Fruit fly (Drosophila melanogaster) whole organism, embryonic: ENCODE measurements around the gene not.
A peak's percentile ranks its signal among the peaks of the same experiment; 100 is the strongest.

Source experiments
- Bgb ChIP-seq: fragments of 200-800 bp; sonication (Bioruptor generic); IDR thresholded peaks from 2 replicates; pipeline ENCODE4 v1.3.6; 2022; ENCODE audit warnings: missing biosample characterization, missing genetic modification characterization; ENCODE audit not compliant: partially characterized antibody
- CG10267 ChIP-seq: fragments of 200-800 bp; sonication (Bioruptor generic); optimal IDR thresholded peaks from 2 replicates; lab custom pipeline; 2018; ENCODE audit warnings: missing biosample characterization, mild to moderate bottlenecking, missing genetic modification characterization, moderate library complexity
- CG10959 ChIP-seq: fragments of 200-800 bp; sonication (Bioruptor generic); IDR thresholded peaks from 2 replicates; pipeline ENCODE4 v1.3.6; 2022; ENCODE audit warnings: missing biosample characterization, missing genetic modification characterization
- CG12155 ChIP-seq: fragments of 200-800 bp; sonication (Bioruptor generic); optimal IDR thresholded peaks from 3 replicates; lab custom pipeline; 2016; ENCODE audit warnings: missing biosample characterization, missing genetic modification characterization
- CG1603 ChIP-seq: fragments of 200-800 bp; sonication (Bioruptor generic); optimal IDR thresholded peaks from 2 replicates; lab custom pipeline; 2019; ENCODE audit warnings: missing biosample characterization, mild to moderate bottlenecking, missing genetic modification characterization, moderate library complexity
- CG16813 ChIP-seq: fragments of 200-800 bp; sonication (Bioruptor generic); IDR thresholded peaks from 3 replicates; pipeline ENCODE4 v1.3.6; 2022; ENCODE audit warnings: missing biosample characterization, missing genetic modification characterization; ENCODE audit not compliant: partially characterized antibody
- CG16815 ChIP-seq: fragments of 200-800 bp; sonication (Bioruptor generic); optimal IDR thresholded peaks from 3 replicates; lab custom pipeline; 2017; ENCODE audit warnings: missing biosample characterization, mild to moderate bottlenecking, missing genetic modification characterization
- CG16863 ChIP-seq: fragments of 200-800 bp; sonication (Bioruptor generic); optimal IDR thresholded peaks from 3 replicates; lab custom pipeline; 2016; ENCODE audit warnings: missing biosample characterization, missing genetic modification characterization
- CG17359 ChIP-seq: fragments of 200-800 bp; sonication (Bioruptor generic); optimal IDR thresholded peaks from 3 replicates; lab custom pipeline; 2018; ENCODE audit warnings: missing biosample characterization, mild to moderate bottlenecking, missing genetic modification characterization, moderate library complexity
- CG17568 ChIP-seq: fragments of 200-800 bp; sonication (Bioruptor generic); optimal IDR thresholded peaks from 2 replicates; lab custom pipeline; 2018; ENCODE audit warnings: missing biosample characterization, mild to moderate bottlenecking, missing genetic modification characterization, moderate library complexity
- CG18011 ChIP-seq: fragments of 200-800 bp; sonication (Bioruptor generic); optimal IDR thresholded peaks from 2 replicates; lab custom pipeline; 2017; ENCODE audit warnings: missing biosample characterization, missing genetic modification characterization, mild to moderate bottlenecking, moderate library complexity, missing genotype
- CG2116 ChIP-seq: fragments of 200-800 bp; sonication (Bioruptor generic); optimal IDR thresholded peaks from 3 replicates; lab custom pipeline; 2018; ENCODE audit warnings: missing biosample characterization, mild to moderate bottlenecking, missing genetic modification characterization
- CG3065 ChIP-seq: fragments of 200-800 bp; sonication (Bioruptor generic); optimal IDR thresholded peaks from 2 replicates; lab custom pipeline; 2016; ENCODE audit warnings: missing biosample characterization, missing genetic modification characterization
- CG3726 ChIP-seq: fragments of 200-800 bp; sonication (Bioruptor generic); IDR thresholded peaks from 3 replicates; pipeline ENCODE4, ENCODE4 v1.3.6; 2022; ENCODE audit warnings: missing biosample characterization, missing genetic modification characterization
- CG3995 ChIP-seq: fragments of 200-800 bp; sonication (Bioruptor generic); optimal IDR thresholded peaks from 3 replicates; lab custom pipeline; 2016; ENCODE audit warnings: missing biosample characterization, missing genetic modification characterization
- CG43689 ChIP-seq: fragments of 200-800 bp; sonication (Bioruptor generic); IDR thresholded peaks from 2 replicates; pipeline ENCODE4 v1.3.6; 2022; ENCODE audit warnings: missing biosample characterization, missing genetic modification characterization
- CG5180 ChIP-seq: fragments of 200-800 bp; sonication (Bioruptor generic); optimal IDR thresholded peaks from 3 replicates; lab custom pipeline; 2017; ENCODE audit warnings: missing biosample characterization, missing genetic modification characterization, mild to moderate bottlenecking, moderate library complexity, missing genetic modification reagents
- CG6272 ChIP-seq: fragments of 200-800 bp; sonication (Bioruptor generic); IDR thresholded peaks from 2 replicates; pipeline ENCODE4 v1.3.6; 2022; ENCODE audit warnings: missing biosample characterization, missing genetic modification characterization
- CG6765 ChIP-seq: fragments of 200-800 bp; sonication (Bioruptor generic); optimal IDR thresholded peaks from 3 replicates; lab custom pipeline; 2017; ENCODE audit warnings: missing biosample characterization, mild to moderate bottlenecking, missing genetic modification characterization
- CG6791 ChIP-seq: fragments of 200-800 bp; sonication (Bioruptor generic); IDR thresholded peaks from 3 replicates; pipeline ENCODE4 v1.3.6; 2022; ENCODE audit warnings: missing biosample characterization, missing genetic modification characterization; ENCODE audit not compliant: partially characterized antibody
- CG7786 ChIP-seq: fragments of 200-800 bp; sonication (Bioruptor generic); optimal IDR thresholded peaks from 2 replicates; lab custom pipeline; 2016; ENCODE audit warnings: missing biosample characterization, missing genetic modification characterization
- CG9215 ChIP-seq: fragments of 200-800 bp; sonication (Bioruptor generic); IDR thresholded peaks from 2 replicates; pipeline ENCODE4 v1.3.6; 2022; ENCODE audit warnings: missing biosample characterization, missing genetic modification characterization
- CG9727 ChIP-seq: fragments of 200-800 bp; sonication (Bioruptor generic); optimal IDR thresholded peaks from 3 replicates; lab custom pipeline; 2017; ENCODE audit warnings: missing biosample characterization, mild to moderate bottlenecking, missing genetic modification characterization
- Dref ChIP-seq: fragments of 200-800 bp; sonication (Bioruptor generic); IDR thresholded peaks from 2 replicates; pipeline ENCODE4 v1.3.6; 2022; ENCODE audit warnings: missing biosample characterization, missing genetic modification characterization
- HHEX ChIP-seq: fragments of 200-800 bp; sonication (Bioruptor generic); optimal IDR thresholded peaks from 3 replicates; lab custom pipeline; 2017; ENCODE audit warnings: missing biosample characterization, mild to moderate bottlenecking, missing genetic modification characterization, missing genetic modification reagents
- Lhr ChIP-seq: fragments of 200-800 bp; sonication (Bioruptor generic); optimal IDR thresholded peaks from 3 replicates; lab custom pipeline; 2017; ENCODE audit warnings: mild to moderate bottlenecking, missing biosample characterization, missing genetic modification reagents, missing genetic modification characterization
- NK7.1 ChIP-seq: fragments of 200-800 bp; sonication (Bioruptor generic); optimal IDR thresholded peaks from 3 replicates; lab custom pipeline; 2016; ENCODE audit warnings: missing biosample characterization, missing genetic modification characterization
- Pdp1 ChIP-seq, 2 experiments: fragments of 200-800 bp; sonication (Bioruptor generic); optimal IDR thresholded peaks; 3 replicates each; lab custom pipeline; 2016; ENCODE audit warnings: missing biosample characterization in 2 of 2, missing genetic modification characterization in 2 of 2, mild to moderate bottlenecking in 1 of 2, moderate library complexity in 1 of 2
- YL-1 ChIP-seq: fragments of 200-800 bp; sonication (Bioruptor generic); optimal IDR thresholded peaks from 3 replicates; lab custom pipeline; 2017; ENCODE audit warnings: missing biosample characterization, mild to moderate bottlenecking, missing genetic modification characterization
- ato ChIP-seq: fragments of 200-800 bp; sonication (Bioruptor generic); IDR thresholded peaks from 2 replicates; pipeline ENCODE4 v1.3.6; 2022; ENCODE audit warnings: missing biosample characterization, missing genetic modification characterization; ENCODE audit not compliant: partially characterized antibody
- bbx ChIP-seq: fragments of 200-800 bp; sonication (Bioruptor generic); IDR thresholded peaks from 2 replicates; pipeline ENCODE4 v1.3.6; 2022; ENCODE audit warnings: missing biosample characterization, missing genetic modification characterization; ENCODE audit not compliant: partially characterized antibody
- bigmax ChIP-seq: fragments of 200-800 bp; sonication (Bioruptor generic); optimal IDR thresholded peaks from 2 replicates; lab custom pipeline; 2018; ENCODE audit warnings: missing biosample characterization, mild to moderate bottlenecking, missing genetic modification characterization
- ci ChIP-seq: fragments of 200-800 bp; sonication (Bioruptor generic); IDR thresholded peaks from 3 replicates; pipeline ENCODE4 v1.3.6; 2022; ENCODE audit warnings: missing biosample characterization, missing genetic modification characterization
- da ChIP-seq: fragments of 200-800 bp; sonication (Bioruptor generic); optimal IDR thresholded peaks from 2 replicates; lab custom pipeline; 2016; ENCODE audit warnings: missing biosample characterization, missing genetic modification characterization
- fd96Cb ChIP-seq: fragments of 200-800 bp; sonication (Bioruptor generic); optimal IDR thresholded peaks from 2 replicates; lab custom pipeline; 2018; ENCODE audit warnings: missing biosample characterization, mild to moderate bottlenecking, missing genetic modification characterization, moderate library complexity
- gfzf ChIP-seq: fragments of 200-800 bp; sonication (Bioruptor generic); optimal IDR thresholded peaks from 2 replicates; lab custom pipeline; 2016; ENCODE audit warnings: missing biosample characterization, mild to moderate bottlenecking, missing genetic modification characterization, moderate library complexity
- her ChIP-seq: fragments of 200-800 bp; sonication (Bioruptor generic); optimal IDR thresholded peaks from 2 replicates; lab custom pipeline; 2016; ENCODE audit warnings: missing biosample characterization, missing genetic modification characterization
- hth ChIP-seq: fragments of >200 bp; optimal IDR thresholded peaks from 2 replicates; lab custom pipeline; 2017; ENCODE audit warnings: inconsistent platforms
- lbe ChIP-seq: fragments of 200-800 bp; sonication (Bioruptor generic); optimal IDR thresholded peaks from 2 replicates; lab custom pipeline; 2016; ENCODE audit warnings: missing biosample characterization, mild to moderate bottlenecking, missing genetic modification characterization
- lola ChIP-seq, 3 experiments: fragments of >200 bp in 2 of 3; fragments of 200-800 bp in 1 of 3; sonication (Bioruptor generic) in 1 of 3; optimal IDR thresholded peaks; 2 replicates each; lab custom pipeline; 2017 to 2019; ENCODE audit warnings: missing biosample characterization in 3 of 3, missing genetic modification characterization in 3 of 3, mild to moderate bottlenecking in 1 of 3, moderate library complexity in 1 of 3
- oc ChIP-seq: fragments of 200-800 bp; sonication (Bioruptor generic); optimal IDR thresholded peaks from 2 replicates; lab custom pipeline; 2018; ENCODE audit warnings: missing biosample characterization, mild to moderate bottlenecking, missing genetic modification characterization, moderate library complexity
- pan ChIP-seq, 4 experiments: fragments of >200 bp in 3 of 4; fragments of 200-800 bp in 1 of 4; sonication (Bioruptor generic) in 1 of 4; optimal IDR thresholded peaks in 3 of 4; IDR thresholded peaks in 1 of 4; 2 replicates each; pipeline versions ENCODE4 v1.3.6 to Lab custom; 2017 to 2022; ENCODE audit warnings: missing biosample characterization in 2 of 4, missing genetic modification characterization in 2 of 4, mixed read lengths in 1 of 4
- pb ChIP-seq: fragments of 200-800 bp; sonication (Bioruptor generic); optimal IDR thresholded peaks from 3 replicates; lab custom pipeline; 2016; ENCODE audit warnings: missing biosample characterization, missing genetic modification characterization
- phol ChIP-seq: fragments of 200-800 bp; sonication (Bioruptor generic); optimal IDR thresholded peaks from 3 replicates; lab custom pipeline; 2018; ENCODE audit warnings: missing biosample characterization, mild to moderate bottlenecking, missing genetic modification characterization, moderate library complexity
- sna ChIP-seq: fragments of 200-800 bp; sonication (Bioruptor generic); IDR thresholded peaks from 2 replicates; pipeline ENCODE4 v1.3.6; 2022; ENCODE audit warnings: missing biosample characterization, missing genetic modification characterization; ENCODE audit not compliant: partially characterized antibody
- sob ChIP-seq: fragments of 200-800 bp; sonication (Bioruptor generic); IDR thresholded peaks from 2 replicates; pipeline ENCODE4 v1.3.6; 2022; ENCODE audit warnings: missing biosample characterization, missing genetic modification characterization
- sr ChIP-seq: fragments of 200-800 bp; sonication (Bioruptor generic); IDR thresholded peaks from 3 replicates; pipeline ENCODE4 v1.3.6; 2022; ENCODE audit warnings: missing biosample characterization, missing genetic modification characterization
- tap ChIP-seq: fragments of 200-800 bp; optimal IDR thresholded peaks from 3 replicates; lab custom pipeline; 2019; ENCODE audit warnings: missing biosample characterization, mild to moderate bottlenecking, missing genetic modification characterization, moderate library complexity
- tna ChIP-seq: fragments of 200-800 bp; sonication (Bioruptor generic); IDR thresholded peaks from 2 replicates; pipeline ENCODE4 v1.3.6; 2022; ENCODE audit warnings: missing biosample characterization, missing genetic modification characterization; ENCODE audit not compliant: partially characterized antibody

The not gene

DNA sequence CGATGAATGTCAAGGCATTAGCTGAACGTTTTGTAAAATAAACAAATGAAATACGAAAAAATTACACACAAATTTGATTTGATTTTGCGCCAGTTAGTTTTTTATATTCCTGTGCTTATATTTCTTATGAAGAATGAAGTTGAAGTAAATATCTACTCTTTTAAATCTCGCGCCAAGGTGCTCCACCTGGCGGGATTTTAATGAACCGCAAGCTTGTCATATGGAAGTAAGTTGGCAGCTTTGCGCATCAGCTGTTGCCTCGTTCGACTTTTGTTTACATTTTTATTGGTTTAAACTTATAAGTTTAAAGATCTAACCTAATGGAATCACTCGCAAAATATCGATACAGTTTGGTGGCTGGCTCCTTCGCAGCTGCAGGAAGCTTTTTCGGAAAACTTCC lies 45.2 kb upstream of the not start, which contains the start of gene CG42495 (continued):
- peak; percentile 22 for TF ChIP-seq Lhr (GFP tag; lab: Kevin White, UChicago)
- TF ChIP-seq CG16813 (GFP tag; lab: Robert Waterston, UW), result 0 out of 3 replicates have a peak, but pooled peaks have one; percentile 34
- no peak for TF ChIP-seq CG10959 (GFP tag; lab: Robert Waterston, UW)
- 0 out of 2 replicates have a peak, but pooled peaks have one; percentile 34 for TF ChIP-seq sna (GFP tag; lab: Robert Waterston, UW)
- TF ChIP-seq CG9215 (GFP tag; lab: Robert Waterston, UW), result no peak
- TF ChIP-seq CG5180 (GFP tag; lab: Kevin White, UChicago), result no peak
- TF ChIP-seq fd96Cb (tag; lab: Kevin White, UChicago), result no peak
- TF ChIP-seq bbx, result peak; percentile 22; the same call in 1 of the 2 replicates
- no peak for TF ChIP-seq Pdp1 (GFP tag; optimal IDR thresholded peaks at IDR 0.05; lab: Kevin White, UChicago)
- peak; percentile 61 for TF ChIP-seq YL-1 (GFP tag; lab: Kevin White, UChicago)
- no peak for TF ChIP-seq CG9727 (GFP tag; lab: Kevin White, UChicago)
- TF ChIP-seq tap (tag; lab: Kevin White, UChicago), result no peak
- no peak for TF ChIP-seq da (GFP tag; lab: Kevin White, UChicago)
- no peak for TF ChIP-seq sob (GFP tag; lab: Robert Waterston, UW)
- no peak for TF ChIP-seq CG16863 (GFP tag; lab: Kevin White, UChicago)
- TF ChIP-seq CG17568 (GFP tag; lab: Kevin White, UChicago), result no peak
- TF ChIP-seq CG6272 (GFP tag; lab: Robert Waterston, UW), result no peak
- no peak for TF ChIP-seq CG3995
- TF ChIP-seq sr, result no peak
- no peak for TF ChIP-seq lbe (GFP tag; lab: Kevin White, UChicago)
- TF ChIP-seq bigmax (GFP tag; lab: Kevin White, UChicago), result no peak
- 0 out of 2 replicates have a peak, but pooled peaks have one; percentile 20 for TF ChIP-seq ato (GFP tag; lab: Robert Waterston, UW)
- TF ChIP-seq CG7786 (GFP tag; lab: Kevin White, UChicago), result no peak
- TF ChIP-seq HHEX, result no peak
- TF ChIP-seq oc (tag; lab: Kevin White, UChicago), result no peak
- peak; percentile 28 for TF ChIP-seq CG2116
- TF ChIP-seq CG18011 (GFP tag; lab: Kevin White, UChicago), result no peak
- TF ChIP-seq CG6765 (GFP tag; lab: Kevin White, UChicago), result no peak
- peak; percentile 72 for TF ChIP-seq CG1603 (tag; lab: Kevin White, UChicago)
- TF ChIP-seq pan (optimal IDR thresholded peaks at IDR 0.05; lab: Kevin White, UChicago), result no peak
- TF ChIP-seq pan (GFP tag; optimal IDR thresholded peaks at IDR 0.05 in 1 of 2, IDR thresholded peaks at IDR 0.05 in 1 of 2), result no peak
- peak; percentile 51; the same call in 1 of the 3 replicates for TF ChIP-seq ci (GFP tag; lab: Robert Waterston, UW)
- no peak for TF ChIP-seq tna
- no peak for TF ChIP-seq pb (GFP tag; lab: Kevin White, UChicago)
- TF ChIP-seq CG3065, result no peak
- TF ChIP-seq her (GFP tag; lab: Kevin White, UChicago), result no peak
- TF ChIP-seq CG10267 (tag; lab: Kevin White, UChicago), result peak; percentile 15
- TF ChIP-seq NK7.1 (GFP tag; lab: Kevin White, UChicago), result no peak
- TF ChIP-seq gfzf (GFP tag; lab: Kevin White, UChicago), result peak; percentile 22
- no peak for TF ChIP-seq CG43689 (GFP tag; lab: Robert Waterston, UW)
- TF ChIP-seq Dref (GFP tag; lab: Robert Waterston, UW), result no peak
- no peak for TF ChIP-seq CG12155 (GFP tag; lab: Kevin White, UChicago)
- no peak for TF ChIP-seq hth (lab: Kevin White, UChicago)
- TF ChIP-seq lola (GFP tag; optimal IDR thresholded peaks at IDR 0.05; lab: Kevin White, UChicago), result no peak
- no peak for TF ChIP-seq CG3726 (GFP tag; lab: Robert Waterston, UW)
- peak; percentile 56; the same call in 1 of the 3 replicates for TF ChIP-seq CG6791
- TF ChIP-seq Bgb (GFP tag; lab: Robert Waterston, UW), result peak; percentile 35; the same call in 1 of the 2 replicates
- TF ChIP-seq phol, result no peak
- TF ChIP-seq CG16815 (GFP tag; lab: Kevin White, UChicago), result no peak
- TF ChIP-seq CG17359 (tag; lab: Kevin White, UChicago), result no peak
